Worm (Caenorhabditis elegans) whole organism, dauer: ENCODE measurements around the gene T14G8.6.

Experiments used
- unc-62 ChIP-seq: sonication (generic microtip); optimal IDR thresholded peaks from 2 replicates; lab custom pipeline; 2017; ENCODE audit warnings: missing biosample characterization, missing genetic modification reagents, missing genetic modification characterization

Gene T14G8.6

ce11 chrX:12874798-12875342 is 12.2 kb upstream of the T14G8.6 start:
- no peak for TF ChIP-seq unc-62 (GFP tag; lab: Kevin White, UChicago)

ce11 chrX:12873688-12874364 is 11.2 kb upstream of the T14G8.6 start:
- no peak for TF ChIP-seq unc-62 (GFP tag; lab: Kevin White, UChicago)

- TF ChIP-seq unc-62 (GFP tag; lab: Kevin White, UChicago): no peak
Measured at ce11 chrX:12872022-12872888, 9.6 kb upstream of the T14G8.6 start.

- no peak for TF ChIP-seq unc-62 (GFP tag; lab: Kevin White, UChicago)
Measured at ce11 chrX:12869827-12870394, 7.3 kb upstream of the T14G8.6 start.

- no peak for TF ChIP-seq unc-62 (GFP tag; lab: Kevin White, UChicago)
Measured at ce11 chrX:12869412-12869811, 6.8 kb upstream of the T14G8.6 start.

- TF ChIP-seq unc-62 (GFP tag; lab: Kevin White, UChicago): no peak
Measured at ce11 chrX:12863796-12864195, 1.1 kb upstream of the T14G8.6 start, which contains the start of gene T14G8.4. TSS of gene T14G8.4 (minus strand) at chrX:12863896.

ce11 chrX:12863262-12863661 is 616 bp upstream of the T14G8.6 start:
- TF ChIP-seq unc-62 (GFP tag; lab: Kevin White, UChicago): no peak

ce11 chrX:12860711-12861287 is 1.8 kb downstream of the T14G8.6 start, which contains the start of gene T14G8.3:
TSS of gene T14G8.3 (plus strand) at chrX:12861237.
- no peak for TF ChIP-seq unc-62 (GFP tag; lab: Kevin White, UChicago)

ce11 chrX:12857701-12858100 is 4.9 kb downstream of the T14G8.6 start, which contains the start of gene T14G8.2:
TSS of gene T14G8.2 (plus strand) at chrX:12858001.
- no peak for TF ChIP-seq unc-62 (GFP tag; lab: Kevin White, UChicago)

- no peak for TF ChIP-seq unc-62 (GFP tag; lab: Kevin White, UChicago)
Measured at ce11 chrX:12854680-12855079, 8.0 kb downstream of the T14G8.6 start.

- no peak for TF ChIP-seq unc-62 (GFP tag; lab: Kevin White, UChicago)
Measured at ce11 chrX:12854135-12854534, 8.5 kb downstream of the T14G8.6 start.

- TF ChIP-seq unc-62 (GFP tag; lab: Kevin White, UChicago): no peak
Measured at ce11 chrX:12853079-12853478, 9.6 kb downstream of the T14G8.6 start.

ce11 chrX:12852575-12852974 is 10.1 kb downstream of the T14G8.6 start, which contains the start of gene chd-3:
TSS of gene chd-3 (minus strand) at chrX:12852601.
- TF ChIP-seq unc-62 (GFP tag; lab: Kevin White, UChicago): no peak

ce11 chrX:12846043-12846442 is 16.6 kb downstream of the T14G8.6 start, which contains the start of gene C52G5.3:
TSS of gene C52G5.3 (minus strand) at chrX:12846143.
- TF ChIP-seq unc-62 (GFP tag; lab: Kevin White, UChicago): no peak

- TF ChIP-seq unc-62 (GFP tag; lab: Kevin White, UChicago): no peak
Measured at ce11 chrX:12844170-12844569, 18.5 kb downstream of the T14G8.6 start.
